Fruit fly (Drosophila melanogaster) Kc167 (cell line): ENCODE data around the gene TM9SF2.

ENCODE experiments used
- Myc ChIP-seq: fragments of >200 bp; optimal IDR thresholded peaks from 2 replicates; lab custom pipeline; 2017; ENCODE audit warnings: missing external identifiers
- Sin3A ChIP-seq: fragments of >200 bp; optimal IDR thresholded peaks from 2 replicates; lab custom pipeline; 2018; ENCODE audit warnings: missing external identifiers
- h ChIP-seq: fragments of >200 bp; optimal IDR thresholded peaks from 3 replicates; lab custom pipeline; 2018; ENCODE audit warnings: missing external identifiers
- insv ChIP-seq: fragments of >200 bp; optimal IDR thresholded peaks from 3 replicates; lab custom pipeline; 2018; ENCODE audit warnings: missing external identifiers
- psq ChIP-seq: fragments of >200 bp; optimal IDR thresholded peaks from 2 replicates; lab custom pipeline; 2017; ENCODE audit warnings: missing external identifiers
- ttk ChIP-seq: sonication (Bioruptor generic); optimal IDR thresholded peaks from 2 replicates; lab custom pipeline; 2017; ENCODE audit warnings: missing external identifiers

Gene TM9SF2

dm6 chr2L:20734066-20734686, at the start of gene TM9SF2:
TSS of gene TM9SF2 (minus strand) at chr2L:20734309.
- TF ChIP-seq ttk (lab: Kevin White, UChicago) (no peak), psq (lab: Kevin White, UChicago) (no peak), insv (lab: Kevin White, UChicago) (no peak), h (no peak), Sin3A (lab: Kevin White, UChicago) (no peak), Myc (lab: Kevin White, UChicago) (no peak)

- no peak for TF ChIP-seq Sin3A (lab: Kevin White, UChicago)
- no peak for TF ChIP-seq insv (lab: Kevin White, UChicago)
- no peak for TF ChIP-seq Myc (lab: Kevin White, UChicago)
- no peak for TF ChIP-seq ttk (lab: Kevin White, UChicago)
- no peak for TF ChIP-seq h
- TF ChIP-seq psq (lab: Kevin White, UChicago): no peak
These were observed 49.8 kb upstream of the TM9SF2 start for dm6 chr2L:20783908-20784307.

dm6 chr2L:20783044-20783443, 48.9 kb upstream of the TM9SF2 start:
- TF ChIP-seq ttk (lab: Kevin White, UChicago): no peak
- no peak for TF ChIP-seq psq (lab: Kevin White, UChicago)
- TF ChIP-seq Sin3A (lab: Kevin White, UChicago): no peak
- no peak for TF ChIP-seq Myc (lab: Kevin White, UChicago)
- TF ChIP-seq insv (lab: Kevin White, UChicago): no peak
- TF ChIP-seq h: no peak

DNA sequence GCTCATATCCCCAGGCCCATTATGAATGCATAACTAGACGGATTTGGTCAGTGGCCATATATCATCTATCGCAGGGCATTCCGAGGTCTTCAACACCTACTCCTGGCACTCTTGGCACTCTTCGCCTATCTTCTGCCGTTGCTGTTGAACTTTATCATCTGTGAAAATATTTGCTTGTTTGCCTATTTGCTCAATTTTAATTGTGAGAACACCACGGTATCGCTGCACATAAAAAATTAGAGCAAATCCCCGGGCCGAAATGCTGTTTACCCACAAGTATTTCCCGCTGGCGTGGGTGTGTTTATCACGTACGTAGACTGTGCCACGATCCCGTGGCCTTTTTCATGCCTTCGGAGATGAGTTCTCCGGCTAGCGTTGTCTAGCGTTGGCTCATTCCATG, 46.7 kb upstream of the TM9SF2 start:
- TF ChIP-seq insv (lab: Kevin White, UChicago) (no peak), Sin3A (lab: Kevin White, UChicago) (no peak), Myc (lab: Kevin White, UChicago) (no peak), h (no peak), psq (lab: Kevin White, UChicago) (no peak), ttk (lab: Kevin White, UChicago) (no peak)

DNA sequence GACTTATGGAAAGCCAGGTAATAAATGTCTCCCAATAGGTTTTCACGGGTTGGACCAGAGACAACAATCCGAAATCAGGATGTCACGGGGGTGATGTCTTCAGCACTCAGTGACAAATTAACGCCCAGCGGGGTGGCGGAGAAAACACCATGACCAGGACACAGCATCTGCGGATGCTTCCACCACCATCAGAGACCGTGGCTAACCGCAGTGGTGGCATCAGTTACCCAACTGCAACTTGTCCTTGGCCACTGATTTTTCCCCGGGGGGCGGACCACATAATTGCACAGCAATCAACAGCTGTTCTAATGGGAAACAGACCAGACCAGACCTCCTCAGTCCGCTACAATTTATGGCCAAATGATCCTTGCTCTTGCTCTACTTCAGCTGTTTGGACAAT, 44.3 kb upstream of the TM9SF2 start:
- TF ChIP-seq h (no peak), insv (lab: Kevin White, UChicago) (no peak), Sin3A (lab: Kevin White, UChicago) (no peak), psq (lab: Kevin White, UChicago) (no peak), Myc (lab: Kevin White, UChicago) (no peak), ttk (lab: Kevin White, UChicago) (no peak)

- TF ChIP-seq psq (lab: Kevin White, UChicago) (no peak), Myc (lab: Kevin White, UChicago) (no peak), h (no peak), ttk (lab: Kevin White, UChicago) (no peak), Sin3A (lab: Kevin White, UChicago) (no peak), insv (lab: Kevin White, UChicago) (no peak)
These were observed 42.9 kb upstream of the TM9SF2 start for dm6 chr2L:20776940-20777502.

dm6 chr2L:20775941-20776340, 41.8 kb upstream of the TM9SF2 start:
- TF ChIP-seq psq (lab: Kevin White, UChicago): no peak
- TF ChIP-seq Myc (lab: Kevin White, UChicago): no peak
- no peak for TF ChIP-seq Sin3A (lab: Kevin White, UChicago)
- TF ChIP-seq insv (lab: Kevin White, UChicago): no peak
- no peak for TF ChIP-seq h
- no peak for TF ChIP-seq ttk (lab: Kevin White, UChicago)

DNA sequence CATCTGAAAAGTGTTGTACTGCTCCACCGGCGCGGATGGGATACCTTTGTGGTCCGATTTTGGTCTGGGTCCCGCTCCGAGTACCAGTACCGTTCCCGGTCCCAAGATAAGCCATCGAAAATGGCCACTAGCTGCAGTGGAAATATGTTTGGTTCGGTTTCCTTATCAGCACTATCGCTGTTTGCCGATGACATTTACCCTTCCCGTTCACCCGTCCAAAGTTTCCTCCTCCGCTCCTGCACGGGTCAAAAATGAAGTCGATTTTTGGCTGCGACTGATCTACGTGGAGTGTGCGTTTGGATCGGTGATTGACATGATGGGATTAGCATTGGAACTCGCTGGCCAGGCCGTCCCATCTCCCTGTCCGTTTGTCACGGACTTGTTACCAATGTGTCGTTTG, 40.4 kb upstream of the TM9SF2 start:
- TF ChIP-seq psq (lab: Kevin White, UChicago) (no peak), h (no peak), ttk (lab: Kevin White, UChicago) (no peak), Sin3A (lab: Kevin White, UChicago) (no peak), Myc (lab: Kevin White, UChicago) (no peak), insv (lab: Kevin White, UChicago) (no peak)

- TF ChIP-seq ttk (lab: Kevin White, UChicago): no peak
- TF ChIP-seq h: no peak
These were observed 39.4 kb upstream of the TM9SF2 start for dm6 chr2L:20773453-20774054.

- no peak for TF ChIP-seq Sin3A (lab: Kevin White, UChicago)
- no peak for TF ChIP-seq psq (lab: Kevin White, UChicago)
- TF ChIP-seq insv (lab: Kevin White, UChicago): no peak
- TF ChIP-seq ttk (lab: Kevin White, UChicago): no peak
- no peak for TF ChIP-seq Myc (lab: Kevin White, UChicago)
- TF ChIP-seq h: no peak
These were observed 36.2 kb upstream of the TM9SF2 start, which contains the start of gene cad for dm6 chr2L:20770242-20770769. TSS of gene cad (plus strand) at chr2L:20770731.

- no peak for TF ChIP-seq ttk (lab: Kevin White, UChicago)
- TF ChIP-seq insv (lab: Kevin White, UChicago): no peak
- TF ChIP-seq psq (lab: Kevin White, UChicago): no peak
- no peak for TF ChIP-seq h
- no peak for TF ChIP-seq Sin3A (lab: Kevin White, UChicago)
- TF ChIP-seq Myc (lab: Kevin White, UChicago): no peak
These were observed 34.5 kb upstream of the TM9SF2 start for dm6 chr2L:20768568-20769071.
